Fruit fly (Drosophila melanogaster): ENCODE measurements around the gene CG12121.

The CG12121 gene

DNA sequence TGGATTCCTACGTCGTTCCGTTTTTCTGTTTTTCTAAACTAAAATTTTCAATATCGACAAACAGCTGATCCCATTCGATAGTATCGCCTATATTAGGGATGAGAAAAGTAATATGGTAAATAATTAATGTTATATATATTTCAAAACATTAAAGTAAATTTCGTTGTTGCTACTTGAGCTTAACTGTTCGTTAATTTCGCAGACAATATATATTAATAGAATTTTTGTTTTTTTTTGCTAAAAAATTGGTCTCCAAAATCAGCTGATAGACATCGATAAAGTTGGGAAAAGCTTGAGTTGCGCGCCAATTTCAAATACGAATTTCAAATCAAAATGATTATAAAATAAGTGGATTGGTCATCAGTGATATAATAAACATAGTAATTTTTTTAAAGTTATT is 35.8 kb downstream of the CG12121 start, which contains the start of gene CG12118 (continued):
- TF ChIP-seq odd (GFP tag; optimal IDR thresholded peaks at IDR 0.05) (peak; percentile 43), ci (GFP tag; IDR thresholded peaks at IDR 0.05) (peak; percentile 90), CG6254 (GFP tag; optimal IDR thresholded peaks at IDR 0.05) (peak; percentile 41), klu (GFP tag; IDR thresholded peaks at IDR 0.05) (peak; percentile 41; the same call in 1 of the 2 replicates), CG5245 (GFP tag; optimal IDR thresholded peaks at IDR 0.05) (peak; percentile 67), ham (GFP tag; IDR thresholded peaks at IDR 0.05) (peak; percentile 33; the same call in 1 of the 2 replicates), Elba2 (GFP tag; optimal IDR thresholded peaks at IDR 0.05) (peak; percentile 23), Sry-δ (GFP tag; optimal IDR thresholded peaks at IDR 0.05) (peak; percentile 79), CG6689 (GFP tag; IDR thresholded peaks at IDR 0.05) (peak; percentile 80), dmrt99B (tag; optimal IDR thresholded peaks at IDR 0.05) (peak; percentile 73), Chrac-16 (GFP tag; optimal IDR thresholded peaks at IDR 0.05) (peak; percentile 86), CG8388 (GFP tag; optimal IDR thresholded peaks at IDR 0.05) (peak; percentile 78), fru (optimal IDR thresholded peaks at IDR 0.05) (no peak), kay (GFP tag; optimal IDR thresholded peaks at IDR 0.05) (peak; percentile 62), tio (GFP tag; optimal IDR thresholded peaks at IDR 0.05) (peak; percentile 76), CG10267 (tag; optimal IDR thresholded peaks at IDR 0.05) (peak; percentile 81), CG10979 (tag; optimal IDR thresholded peaks at IDR 0.05) (peak; percentile 72), CG11085 (GFP tag; IDR thresholded peaks at IDR 0.05) (0 out of 2 replicates have a peak, but pooled peaks have one; percentile 42), Oli (tag; optimal IDR thresholded peaks at IDR 0.05) (peak; percentile 59), Med (GFP tag) (peak; percentile 61), CG7963 (GFP tag; IDR thresholded peaks at IDR 0.05; ENCODE audit: partially characterized antibody) (peak; percentile 81), esg (GFP tag; conservative IDR thresholded peaks at IDR 0.05) (peak; percentile 70), unc-4 (GFP tag; IDR thresholded peaks at IDR 0.05; ENCODE audit: partially characterized antibody) (peak; percentile 96), CG17568 (GFP tag; optimal IDR thresholded peaks at IDR 0.05) (no peak), Awh (GFP tag; IDR thresholded peaks at IDR 0.05) (peak; percentile 79; the same call in 1 of the 2 replicates), org-1 (GFP tag; optimal IDR thresholded peaks at IDR 0.05) (peak; percentile 28), ATbp (GFP tag; optimal IDR thresholded peaks at IDR 0.05) (peak; percentile 30), Max (GFP tag; optimal IDR thresholded peaks at IDR 0.05) (peak; percentile 73), Six4 (GFP tag; optimal IDR thresholded peaks at IDR 0.05) (peak; percentile 72), CG2202 (tag; optimal IDR thresholded peaks at IDR 0.05) (peak; percentile 39), NC2β (GFP tag; optimal IDR thresholded peaks at IDR 0.05) (peak; percentile 46), CG8290 (GFP tag; optimal IDR thresholded peaks at IDR 0.05) (peak; percentile 78), CG8290 (tag; optimal IDR thresholded peaks at IDR 0.05) (peak; percentile 42 to 43), ttk (GFP tag; IDR thresholded peaks at IDR 0.05) (peak; percentile 71), CG2678 (tag; optimal IDR thresholded peaks at IDR 0.05) (peak; percentile 81), mam (GFP tag; optimal IDR thresholded peaks at IDR 0.05) (peak; percentile 55), kah (GFP tag; optimal IDR thresholded peaks at IDR 0.05) (no peak), PHDP (tag; optimal IDR thresholded peaks at IDR 0.05) (peak; percentile 77), CG11456 (GFP tag; IDR thresholded peaks at IDR 0.05) (peak; percentile 81), fd64A (GFP tag; optimal IDR thresholded peaks at IDR 0.05) (no peak), tll (GFP tag; optimal IDR thresholded peaks at IDR 0.05) (no peak), Trl (optimal IDR thresholded peaks at IDR 0.05) (no peak), Trl (GFP tag; optimal IDR thresholded peaks at IDR 0.05) (peak; percentile 55), CG10959 (GFP tag; IDR thresholded peaks at IDR 0.05) (peak; percentile 63), CG7786 (GFP tag; optimal IDR thresholded peaks at IDR 0.05) (peak; percentile 20), CG2889 (GFP tag; IDR thresholded peaks at IDR 0.05) (peak; percentile 84), CG10654 (GFP tag; optimal IDR thresholded peaks at IDR 0.05) (peak; percentile 82), Sin3A (optimal IDR thresholded peaks at IDR 0.05) (no peak), Ets97D (GFP tag; optimal IDR thresholded peaks at IDR 0.05) (peak; percentile 36), CG14710 (tag; optimal IDR thresholded peaks at IDR 0.05) (peak; percentile 88), Antp (GFP tag; optimal IDR thresholded peaks at IDR 0.05) (no peak), CG1602 (GFP tag; optimal IDR thresholded peaks at IDR 0.05) (peak; percentile 83)

Measured in whole organism, embryonic.